Fruit fly (Drosophila melanogaster): ENCODE results near the gene CG11679.
A peak's percentile ranks its signal among the peaks of the same experiment; 100 is the strongest.

The CG11679 gene

DNA sequence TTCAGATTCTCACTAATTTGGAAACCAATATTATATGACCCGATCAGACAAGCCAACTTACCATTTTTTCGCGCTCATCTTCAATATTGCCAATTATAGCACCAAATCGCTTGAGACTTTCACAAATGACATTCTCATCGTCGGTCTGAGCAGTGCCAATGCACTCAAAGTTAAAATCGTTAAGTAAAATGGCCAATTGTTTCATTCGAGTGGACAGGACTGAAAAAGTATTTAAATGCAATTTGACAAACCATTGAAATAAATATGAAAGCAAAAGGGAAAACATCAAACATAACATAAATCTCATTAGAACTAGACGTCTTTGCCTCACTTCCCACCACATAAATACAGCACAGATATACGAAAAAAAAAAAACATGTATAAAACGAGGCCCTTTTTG lies 17.3 kb upstream of the CG11679 start, which contains the start of gene CG8260:
Gene CG8260, plus strand, starts transcription at position 301 of the 400 bp plus-strand sequence.
- TF ChIP-seq CG8478 (optimal IDR thresholded peaks at IDR 0.05) (no peak), CTCF (optimal IDR thresholded peaks at IDR 0.05) (no peak)

DNA sequence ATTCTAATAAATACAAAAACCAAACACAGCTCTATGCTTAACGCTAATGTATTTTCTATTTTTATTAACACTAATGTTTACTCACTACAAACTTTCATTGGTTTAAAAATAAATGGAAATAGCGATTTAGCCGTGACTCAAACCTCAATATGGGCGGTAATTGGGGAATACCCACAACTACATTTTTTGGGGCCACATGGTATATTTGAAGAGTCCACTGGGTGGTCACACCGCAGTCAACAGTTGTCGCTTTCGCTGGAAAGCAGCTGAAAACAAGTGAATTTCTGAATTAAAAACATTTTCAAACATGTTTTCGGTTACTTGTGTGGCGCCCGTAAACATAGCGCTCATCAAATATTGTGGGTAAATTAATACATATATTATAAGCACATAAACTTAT lies 10.2 kb upstream of the CG11679 start, which contains the start of gene Mvd:
Gene Mvd, plus strand, starts transcription at position 222 of the 400 bp plus-strand sequence.
- TF ChIP-seq CTCF (optimal IDR thresholded peaks at IDR 0.05) = peak in 1 of 2 experiments; percentile 45
- no peak for TF ChIP-seq CG8478 (optimal IDR thresholded peaks at IDR 0.05)

DNA sequence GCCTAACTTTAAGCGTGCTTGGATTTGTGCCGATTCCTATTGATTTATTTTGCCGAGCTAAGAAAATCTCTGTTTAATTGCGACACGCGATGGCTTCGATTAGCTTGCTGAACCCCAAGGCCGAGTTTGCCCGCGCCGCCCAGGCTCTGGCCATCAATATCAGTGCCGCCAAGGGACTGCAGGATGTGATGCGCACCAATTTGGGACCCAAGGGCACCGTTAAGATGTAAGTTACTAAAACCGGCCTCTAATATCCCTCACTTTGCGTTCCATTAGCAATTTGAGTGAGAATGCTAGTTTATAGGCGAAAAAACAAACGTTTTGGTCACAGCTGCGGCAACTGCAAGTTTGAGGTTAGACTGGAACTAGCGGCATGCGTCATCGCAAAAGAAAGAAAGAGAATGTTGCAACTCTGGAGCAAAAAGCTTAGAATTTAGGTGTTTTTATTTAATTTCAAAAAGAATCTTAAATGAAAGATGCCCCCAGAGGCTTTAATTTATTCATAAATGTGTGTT lies 8.0 kb upstream of the CG11679 start:
- TF ChIP-seq CG8478 (optimal IDR thresholded peaks at IDR 0.05) = no peak
- TF ChIP-seq CTCF (optimal IDR thresholded peaks at IDR 0.05) = no peak

DNA sequence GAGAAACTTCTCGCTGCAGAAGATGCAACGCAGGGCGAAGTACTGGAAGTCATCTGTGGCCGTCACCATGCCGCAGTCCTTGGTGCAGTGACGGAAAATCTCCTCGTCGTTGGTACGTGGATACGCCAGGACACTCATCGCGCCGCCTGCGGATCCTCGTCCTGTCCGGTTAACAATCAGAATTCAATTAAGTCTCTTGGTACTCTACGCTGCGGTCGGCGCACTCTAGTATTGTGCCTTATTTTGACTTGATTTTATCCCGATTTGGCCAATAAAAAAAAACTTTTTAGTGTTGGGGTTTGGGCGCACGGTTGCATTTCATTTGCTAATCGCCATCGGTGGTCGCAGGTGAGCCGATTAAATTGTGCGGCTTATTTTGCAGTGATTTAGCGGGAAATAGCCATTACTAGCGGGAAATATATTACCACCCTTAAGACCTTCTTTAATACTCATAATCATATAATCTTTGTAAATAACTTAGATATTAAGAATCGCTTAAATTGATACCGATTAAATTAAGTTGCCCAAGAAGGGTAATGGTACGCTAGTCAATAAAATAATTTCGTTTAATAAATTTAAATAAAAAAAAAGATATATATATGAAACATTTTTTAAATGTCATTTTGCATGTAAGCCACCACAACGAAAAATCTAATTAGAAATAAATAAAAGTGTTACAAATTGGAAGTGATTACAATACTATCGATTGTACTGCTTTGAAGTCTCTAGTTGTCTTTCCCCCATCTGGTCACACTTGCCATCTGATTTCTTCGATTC lies 7.3 kb upstream of the CG11679 start, which contains the start of the genes CG8944 and CCT6:
Gene CG8944, minus strand, starts transcription at position 327 of the 777 bp plus-strand sequence.
Gene CCT6, plus strand, starts transcription at position 744 of the 777 bp plus-strand sequence.
- TF ChIP-seq CG8478 (optimal IDR thresholded peaks at IDR 0.05) (no peak), CTCF (optimal IDR thresholded peaks at IDR 0.05) (no peak)

DNA sequence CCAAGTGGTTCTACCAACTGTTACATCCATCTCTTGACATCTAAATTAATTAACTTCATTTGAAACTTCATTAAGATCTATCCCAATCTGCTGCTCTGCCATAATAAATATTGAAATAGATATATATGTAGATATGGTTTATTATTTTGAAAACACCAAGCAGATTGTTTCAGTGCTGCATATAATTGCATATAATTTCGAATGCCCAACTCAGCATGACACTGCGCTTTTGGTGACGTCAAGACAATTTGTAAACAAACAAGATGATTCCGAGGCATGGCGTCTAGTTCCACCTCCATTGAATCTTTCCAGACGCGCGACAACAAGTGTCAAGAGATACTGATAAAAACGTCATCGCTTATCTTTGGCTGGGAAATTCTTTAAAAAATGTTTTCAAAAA lies 2.1 kb upstream of the CG11679 start:
- TF ChIP-seq CTCF (optimal IDR thresholded peaks at IDR 0.05) (no peak), CG8478 (optimal IDR thresholded peaks at IDR 0.05) (no peak)

DNA sequence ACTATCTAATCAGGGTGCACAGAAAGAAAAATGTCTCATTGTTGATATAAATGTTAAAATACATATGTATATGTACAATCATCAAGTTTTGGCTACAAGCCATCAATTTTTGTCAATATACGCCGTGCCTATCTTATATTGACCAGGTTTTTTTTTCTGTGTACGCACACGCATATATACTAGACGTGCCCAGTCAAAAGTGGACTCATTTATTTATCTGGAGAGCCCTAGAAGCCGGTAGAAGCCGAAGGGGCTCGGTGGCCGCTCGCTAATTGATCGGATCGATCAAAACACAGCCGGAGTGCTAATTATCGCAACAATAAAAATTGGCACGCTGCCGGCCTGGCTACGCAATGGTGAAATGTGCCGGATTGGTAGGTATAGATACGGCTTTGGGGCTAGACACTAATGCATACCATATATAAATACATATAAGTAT lies 1.6 kb upstream of the CG11679 start:
- no peak for TF ChIP-seq CG8478 (optimal IDR thresholded peaks at IDR 0.05)
- TF ChIP-seq CTCF (optimal IDR thresholded peaks at IDR 0.05) = no peak

DNA sequence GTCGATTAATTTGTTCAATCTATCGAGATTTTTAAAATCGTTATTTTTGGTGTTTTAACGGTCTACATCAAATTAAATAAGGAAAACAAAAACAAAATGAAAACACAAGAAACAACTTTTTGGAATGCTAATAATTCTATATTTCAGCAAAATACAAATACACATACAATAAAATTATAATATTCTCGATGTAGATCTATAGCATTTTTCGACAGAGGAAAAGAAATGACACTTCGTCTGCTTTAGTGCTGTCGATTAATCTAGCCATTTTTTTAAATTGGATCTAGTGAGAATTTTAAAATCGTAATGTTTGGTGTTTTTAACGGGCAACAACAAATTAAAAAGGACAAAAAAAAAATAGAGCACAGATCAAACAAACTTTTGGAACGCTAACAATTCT lies 1.6 kb downstream of the CG11679 start, which contains the start of gene Arp6:
Gene Arp6, minus strand, starts transcription at position 11 of the 400 bp plus-strand sequence.
- TF ChIP-seq CG8478 (optimal IDR thresholded peaks at IDR 0.05) (no peak), CTCF (optimal IDR thresholded peaks at IDR 0.05) (no peak)

DNA sequence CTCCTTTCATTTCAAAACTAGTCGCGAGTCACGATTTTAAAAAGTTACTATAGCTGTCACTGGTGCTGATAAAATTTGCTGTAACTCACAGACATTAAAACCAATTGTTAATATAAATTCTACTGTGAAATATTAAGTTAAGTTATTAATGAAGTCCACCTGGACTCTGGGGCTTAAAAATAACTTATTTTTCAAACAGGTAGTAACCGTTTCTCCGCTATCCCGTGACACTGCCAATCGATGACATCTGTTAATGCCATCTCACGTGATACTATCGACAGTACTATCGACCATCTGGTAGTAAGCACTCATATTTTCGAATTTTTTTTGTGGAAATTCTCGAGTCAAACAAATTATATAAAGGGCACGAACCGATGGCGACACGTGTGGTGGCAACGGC lies 4.8 kb downstream of the CG11679 start, which contains the start of the genes CG12379 and MagR:
Gene CG12379, minus strand, starts transcription at position 2 of the 400 bp plus-strand sequence.
Gene MagR, plus strand, starts transcription at position 276 of the 400 bp plus-strand sequence.
- no peak for TF ChIP-seq CTCF (optimal IDR thresholded peaks at IDR 0.05)
- no peak for TF ChIP-seq CG8478 (optimal IDR thresholded peaks at IDR 0.05)

DNA sequence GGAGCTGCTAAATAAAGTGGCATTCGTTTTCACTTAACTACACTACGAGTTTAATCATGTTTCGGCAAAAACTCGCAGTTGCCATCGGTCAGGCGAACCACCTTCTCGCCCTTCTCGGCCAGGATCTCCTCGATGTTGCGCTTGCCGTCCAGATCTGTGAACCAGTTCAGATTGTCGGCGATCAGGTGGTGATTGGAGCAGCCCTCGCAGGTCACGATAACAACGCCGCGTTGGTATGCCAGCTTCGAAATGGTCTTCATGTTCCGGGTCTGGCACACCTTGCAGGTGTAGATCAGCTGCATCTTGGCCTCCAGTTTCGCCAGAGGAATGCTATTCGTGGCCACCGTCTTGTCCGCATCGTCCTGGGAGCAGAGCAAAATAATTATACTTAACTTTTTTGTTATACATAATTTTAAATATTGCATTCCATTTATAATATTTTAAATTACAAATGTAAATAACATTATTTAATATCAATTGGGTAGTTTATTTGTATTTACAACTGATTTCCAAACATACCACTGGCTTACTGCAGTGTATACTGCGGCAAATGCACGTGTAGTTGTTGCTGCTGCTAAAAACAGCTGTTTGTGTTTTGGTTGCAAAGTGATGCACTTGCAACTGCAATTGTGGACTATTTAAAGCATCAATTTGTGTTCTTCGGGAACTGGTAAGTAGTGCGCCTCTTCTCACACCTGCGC lies 5.4 kb downstream of the CG11679 start:
- TF ChIP-seq CTCF (optimal IDR thresholded peaks at IDR 0.05) (no peak), CG8478 (optimal IDR thresholded peaks at IDR 0.05) (no peak)

DNA sequence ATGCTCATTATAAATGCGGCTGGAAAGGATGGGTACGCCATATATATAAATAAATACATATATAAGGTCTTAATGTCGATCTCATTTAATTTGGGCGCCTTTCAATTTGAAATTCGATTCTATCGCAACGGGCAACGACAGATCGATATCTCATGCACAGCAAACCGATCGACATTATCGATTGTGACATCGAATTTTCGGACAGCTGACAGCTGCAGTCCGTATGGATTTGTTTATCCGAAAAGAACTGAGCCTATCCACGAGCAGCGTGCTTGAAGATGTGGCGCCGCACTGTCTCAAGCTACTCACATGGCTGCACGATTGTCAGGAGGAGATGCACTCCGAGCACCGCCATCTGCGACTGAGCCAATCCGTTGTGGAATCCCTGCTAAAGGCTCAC lies 6.8 kb downstream of the CG11679 start, which contains the start of gene CG8191:
Gene CG8191, plus strand, starts transcription at position 211 of the 400 bp plus-strand sequence.
- TF ChIP-seq CG8478 (optimal IDR thresholded peaks at IDR 0.05) (no peak), CTCF (optimal IDR thresholded peaks at IDR 0.05) (no peak)

DNA sequence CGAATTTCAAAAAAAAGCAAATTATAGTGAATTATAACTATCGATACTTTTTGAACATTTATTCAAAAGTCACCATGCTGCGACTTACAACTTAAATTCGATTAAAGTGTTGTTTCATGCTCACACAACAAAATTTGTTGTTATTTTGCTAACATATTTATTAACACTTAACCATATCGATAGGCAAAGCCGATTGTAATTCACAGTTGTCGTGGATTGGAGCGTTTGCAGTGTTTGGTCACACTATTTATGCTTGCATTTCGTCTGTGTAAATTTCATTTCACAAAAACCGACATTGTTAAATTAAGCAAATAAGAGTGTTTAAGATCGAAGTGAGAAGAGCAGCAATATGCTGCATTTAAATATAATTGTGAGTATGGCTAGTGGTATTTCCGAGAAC lies 26.3 kb downstream of the CG11679 start, which contains the start of gene HUWE1:
Gene HUWE1, plus strand, starts transcription at position 220 of the 400 bp plus-strand sequence.
- TF ChIP-seq CG8478 (optimal IDR thresholded peaks at IDR 0.05) (no peak), CTCF (optimal IDR thresholded peaks at IDR 0.05) (no peak)

DNA sequence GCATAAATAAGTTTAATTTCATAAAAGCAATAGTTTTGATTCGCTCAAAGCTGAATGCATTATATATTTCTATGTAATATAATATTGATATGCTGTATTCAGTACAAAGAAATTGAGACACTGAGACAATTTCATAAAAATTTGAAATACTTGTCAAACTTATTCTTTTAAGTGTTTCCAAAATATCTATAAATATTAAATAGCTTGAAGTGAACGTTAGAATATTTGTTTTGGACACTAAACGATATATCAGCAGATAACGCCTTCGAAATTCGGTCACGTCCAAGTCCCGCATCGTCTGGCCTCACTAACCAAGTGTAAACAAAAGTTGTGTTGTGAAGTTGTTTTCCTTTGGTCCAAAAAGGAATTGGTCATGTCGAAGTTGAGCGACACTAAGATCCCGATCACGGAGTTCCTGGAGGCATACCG lies 28.0 kb downstream of the CG11679 start:
- TF ChIP-seq CG8478 (optimal IDR thresholded peaks at IDR 0.05) (no peak), CTCF (optimal IDR thresholded peaks at IDR 0.05) (no peak)

DNA sequence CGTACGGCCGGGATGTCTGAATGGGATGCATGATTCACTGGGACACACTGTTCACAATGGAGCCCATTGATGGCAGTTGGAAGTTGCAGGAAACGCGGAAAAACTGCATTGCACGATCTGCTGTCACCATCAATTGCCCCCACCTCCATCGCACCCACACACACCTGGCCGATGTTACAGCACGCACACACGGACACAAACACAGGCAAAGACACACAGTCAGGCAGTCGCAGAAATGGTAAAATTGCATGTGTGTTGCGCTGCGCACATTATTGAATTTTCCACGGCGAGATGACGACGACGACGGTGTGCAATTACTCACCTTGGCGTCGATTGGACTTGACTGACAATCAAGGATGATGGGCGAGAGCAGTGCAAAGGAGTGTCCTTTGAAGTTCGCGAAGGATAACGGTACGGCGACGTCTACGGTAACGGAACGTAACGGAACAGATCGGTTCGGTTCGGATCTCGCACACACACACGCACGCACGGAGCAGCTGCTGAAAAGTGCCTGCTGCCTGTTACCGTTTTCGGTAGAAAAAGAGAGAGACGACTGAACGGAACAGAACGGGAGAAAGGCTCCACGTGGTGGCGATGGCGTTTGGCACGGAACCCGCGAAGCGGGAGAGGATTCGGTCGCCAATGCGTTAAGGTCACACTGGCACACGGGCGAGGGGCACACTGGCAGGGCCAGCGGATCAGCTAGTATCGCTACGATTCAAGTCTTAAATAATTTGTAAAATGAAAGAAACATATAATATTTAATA lies 28.6 kb downstream of the CG11679 start, which contains the start of the genes CG9281 and CG15601:
Gene CG9281, minus strand, starts transcription at position 556 of the 767 bp plus-strand sequence.
Gene CG15601, plus strand, starts transcription at position 664 of the 767 bp plus-strand sequence.
- peak in 1 of 2 experiments; percentile 17 for TF ChIP-seq CTCF (optimal IDR thresholded peaks at IDR 0.05)
- TF ChIP-seq CG8478 (optimal IDR thresholded peaks at IDR 0.05) = no peak

DNA sequence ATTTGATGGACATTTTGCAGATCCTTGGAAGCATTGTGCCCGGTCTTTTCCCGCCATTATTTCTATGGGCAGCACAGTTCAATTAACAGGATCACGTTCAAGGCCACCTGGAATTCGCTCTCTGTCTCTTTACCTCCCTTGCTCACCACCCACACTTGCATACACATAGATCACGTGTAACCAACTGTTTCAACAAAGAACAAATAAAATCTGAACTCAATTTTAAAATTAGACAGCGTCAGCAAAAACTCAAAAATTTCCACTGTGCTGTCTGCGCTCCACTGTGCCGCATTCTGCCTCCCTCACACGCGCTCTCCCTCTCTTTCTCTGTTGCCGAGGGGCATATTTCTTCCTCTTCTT lies 29.1 kb downstream of the CG11679 start:
- TF ChIP-seq CTCF (optimal IDR thresholded peaks at IDR 0.05) = no peak
- TF ChIP-seq CG8478 (optimal IDR thresholded peaks at IDR 0.05) = no peak

All from S2 (cell line).